Fruit fly (Drosophila melanogaster): ENCODE data around the gene CG13133.

CG13133 gene

DNA sequence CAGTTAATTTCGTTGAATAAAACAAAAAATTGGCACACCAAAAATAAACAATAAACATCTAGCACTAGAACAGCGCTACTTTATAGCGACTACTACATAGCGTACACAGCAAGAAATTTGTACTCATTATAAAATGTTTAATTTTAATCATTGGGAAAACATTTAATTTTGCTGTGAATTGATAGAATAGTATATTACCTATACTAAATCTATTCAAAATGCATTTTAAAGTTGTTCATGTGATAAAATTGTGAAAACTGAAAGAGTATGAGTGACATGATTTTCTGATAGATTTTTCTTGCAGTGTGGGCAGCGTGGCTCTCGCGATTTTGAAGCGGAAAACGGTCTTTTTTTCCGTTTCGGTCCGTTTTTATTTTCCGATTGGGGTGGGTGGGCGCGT is 30.9 kb downstream of the CG13133 start (continued):
- TF ChIP-seq CG10274 (GFP tag; optimal IDR thresholded peaks at IDR 0.05), result no peak
- peak; percentile 61; the same call in 1 of the 2 replicates for TF ChIP-seq Ptx1 (GFP tag; IDR thresholded peaks at IDR 0.05)
- no peak for TF ChIP-seq Opbp (GFP tag; IDR thresholded peaks at IDR 0.05; ENCODE audit: partially characterized antibody)
- TF ChIP-seq bbx (GFP tag; IDR thresholded peaks at IDR 0.05; ENCODE audit: partially characterized antibody), result no peak
- TF ChIP-seq emc (GFP tag; optimal IDR thresholded peaks at IDR 0.05), result peak; percentile 6
- TF ChIP-seq CG8478 (optimal IDR thresholded peaks at IDR 0.05), result no peak
- TF ChIP-seq CG16813 (GFP tag; IDR thresholded peaks at IDR 0.05; ENCODE audit: partially characterized antibody), result no peak
- TF ChIP-seq sim (GFP tag; IDR thresholded peaks at IDR 0.05), result no peak
- no peak for TF ChIP-seq CG4617 (GFP tag; optimal IDR thresholded peaks at IDR 0.05; ENCODE audit: borderline replicate concordance)
- TF ChIP-seq Mad (GFP tag; optimal IDR thresholded peaks at IDR 0.05), result no peak
- no peak for TF ChIP-seq CG2712 (tag; optimal IDR thresholded peaks at IDR 0.05)
- TF ChIP-seq cwo (GFP tag; optimal IDR thresholded peaks at IDR 0.05), result peak; percentile 22
- TF ChIP-seq Oli (tag; optimal IDR thresholded peaks at IDR 0.05), result peak; percentile 40
- no peak for TF ChIP-seq Blimp-1 (GFP tag; optimal IDR thresholded peaks at IDR 0.05)
- TF ChIP-seq vnd (GFP tag; IDR thresholded peaks at IDR 0.05; ENCODE audit: partially characterized antibody), result no peak
- no peak for TF ChIP-seq Dll (GFP tag; IDR thresholded peaks at IDR 0.05; ENCODE audit: partially characterized antibody)
- TF ChIP-seq CG14050 (GFP tag; IDR thresholded peaks at IDR 0.05), result no peak
- TF ChIP-seq sqz (GFP tag; optimal IDR thresholded peaks at IDR 0.05), result no peak
- TF ChIP-seq CG6175 (GFP tag; IDR thresholded peaks at IDR 0.05), result no peak
- no peak for TF ChIP-seq B-H2 (GFP tag; optimal IDR thresholded peaks at IDR 0.05)
- TF ChIP-seq Fer3 (tag; optimal IDR thresholded peaks at IDR 0.05), result no peak
- TF ChIP-seq Rx (GFP tag; IDR thresholded peaks at IDR 0.05), result no peak
- TF ChIP-seq YL-1 (GFP tag; optimal IDR thresholded peaks at IDR 0.05), result no peak
- TF ChIP-seq hbn (GFP tag; IDR thresholded peaks at IDR 0.05; ENCODE audit: partially characterized antibody), result no peak
- TF ChIP-seq Dp (GFP tag; optimal IDR thresholded peaks at IDR 0.05), result no peak
- no peak for TF ChIP-seq scrt (GFP tag; optimal IDR thresholded peaks at IDR 0.05)
- no peak for TF ChIP-seq CG11398 (GFP tag; optimal IDR thresholded peaks at IDR 0.05)
- no peak for TF ChIP-seq CG9797 (GFP tag; optimal IDR thresholded peaks at IDR 0.05)
- TF ChIP-seq nerfin-2 (GFP tag; IDR thresholded peaks at IDR 0.05; ENCODE audit: partially characterized antibody), result no peak
- TF ChIP-seq chm (GFP tag; IDR thresholded peaks at IDR 0.05), result no peak
- TF ChIP-seq slp2 (GFP tag; optimal IDR thresholded peaks at IDR 0.05), result no peak
- TF ChIP-seq CG12219 (GFP tag; optimal IDR thresholded peaks at IDR 0.05), result no peak
- peak; percentile 7 for TF ChIP-seq CG1602 (GFP tag; optimal IDR thresholded peaks at IDR 0.05)
- TF ChIP-seq grn (GFP tag; optimal IDR thresholded peaks at IDR 0.05), result no peak
- TF ChIP-seq az2 (GFP tag; optimal IDR thresholded peaks at IDR 0.05), result no peak
- TF ChIP-seq pros (GFP tag; optimal IDR thresholded peaks at IDR 0.05), result no peak
- no peak for TF ChIP-seq fd102C (GFP tag; optimal IDR thresholded peaks at IDR 0.05)
- TF ChIP-seq zen2 (GFP tag; IDR thresholded peaks at IDR 0.05; ENCODE audit: partially characterized antibody), result no peak
- TF ChIP-seq Vsx1 (GFP tag; optimal IDR thresholded peaks at IDR 0.05), result no peak
- no peak for TF ChIP-seq CG7745 (tag; optimal IDR thresholded peaks at IDR 0.05)
- TF ChIP-seq dati (GFP tag; IDR thresholded peaks at IDR 0.05), result no peak
- TF ChIP-seq HLH54F (GFP tag; optimal IDR thresholded peaks at IDR 0.05), result no peak
- no peak for TF ChIP-seq CG8388 (GFP tag; optimal IDR thresholded peaks at IDR 0.05)
- no peak for TF ChIP-seq sr (GFP tag; IDR thresholded peaks at IDR 0.05)
- TF ChIP-seq ara (GFP tag; IDR thresholded peaks at IDR 0.05), result no peak
- no peak for TF ChIP-seq CG11560 (tag; IDR thresholded peaks at IDR 0.05)
- TF ChIP-seq CHES-1-like (GFP tag; optimal IDR thresholded peaks at IDR 0.05), result no peak
- peak; percentile 31 for TF ChIP-seq nmo (GFP tag; optimal IDR thresholded peaks at IDR 0.05)
- no peak for TF ChIP-seq jing (GFP tag; optimal IDR thresholded peaks at IDR 0.05)
- no peak for TF ChIP-seq pb (GFP tag; optimal IDR thresholded peaks at IDR 0.05)
- no peak for TF ChIP-seq CG8765 (GFP tag; IDR thresholded peaks at IDR 0.05)
